Worm (Caenorhabditis elegans) whole organism, L4 larva: Measurements from ENCODE around the gene ZC302.3.

ENCODE experiments used
- F26F4.8 ChIP-seq: fragments of 200-800 bp; sonication (Bioruptor generic); conservative IDR thresholded peaks from 2 replicates; pipeline ENCODE4 v1.3.6; 2022; ENCODE audit warnings: missing genetic modification characterization, missing compliant biosample characterization
- F37D6.2 ChIP-seq: sonication (generic microtip); optimal IDR thresholded peaks from 2 replicates; lab custom pipeline; 2016; ENCODE audit warnings: mild to moderate bottlenecking, missing genetic modification characterization, missing compliant biosample characterization
- F44E2.7 ChIP-seq: fragments of 200-800 bp; sonication (Bioruptor generic); IDR thresholded peaks from 2 replicates; pipeline ENCODE4 v2.1.2; 2022; ENCODE audit warnings: missing genetic modification characterization, missing compliant biosample characterization
- F49E8.2 ChIP-seq: sonication (generic microtip); optimal IDR thresholded peaks from 2 replicates; lab custom pipeline; 2016; ENCODE audit warnings: missing compliant biosample characterization, mild to moderate bottlenecking, missing genetic modification characterization, borderline replicate concordance
- T20F7.1 ChIP-seq: fragments of 200-800 bp; sonication (Bioruptor generic); optimal IDR thresholded peaks from 2 replicates; lab custom pipeline; 2018; ENCODE audit warnings: mild to moderate bottlenecking, missing genetic modification characterization, missing compliant biosample characterization
- Y105C5A.15 ChIP-seq: fragments of 200-800 bp; sonication (Bioruptor generic); IDR thresholded peaks from 2 replicates; pipeline ENCODE4 v1.3.6; 2022; ENCODE audit warnings: missing genetic modification characterization, missing compliant biosample characterization
- Y5F2A.4 ChIP-seq: fragments of 200-800 bp; sonication (Bioruptor generic); optimal IDR thresholded peaks from 2 replicates; lab custom pipeline; 2018; ENCODE audit warnings: mild to moderate bottlenecking, missing genetic modification characterization, missing compliant biosample characterization
- Y75B8A.6 ChIP-seq: fragments of 200-800 bp; sonication (Bioruptor generic); IDR thresholded peaks from 2 replicates; pipeline ENCODE4 v1.3.6; 2022; ENCODE audit warnings: missing genetic modification reagents, missing genetic modification characterization, missing compliant biosample characterization
- ZK337.2 ChIP-seq: fragments of 200-800 bp; sonication (Bioruptor generic); IDR thresholded peaks from 2 replicates; pipeline ENCODE4 v1.3.6; 2022; ENCODE audit warnings: missing genetic modification reagents, missing genetic modification characterization, missing compliant biosample characterization
- ama-1 ChIP-seq: fragments of 150-350 bp; optimal IDR thresholded peaks from 2 replicates; lab custom pipeline; 2014; ENCODE audit warnings: inconsistent platforms, mixed read lengths
- ceh-28 ChIP-seq: fragments of 150-350 bp; optimal IDR thresholded peaks from 2 replicates; lab custom pipeline; 2014; ENCODE audit warnings: missing biosample characterization, missing genetic modification reagents, missing genetic modification characterization
- ceh-44 ChIP-seq: fragments of 200-800 bp; sonication (Bioruptor generic); IDR thresholded peaks from 2 replicates; pipeline ENCODE4 v1.3.6; 2022; ENCODE audit warnings: missing genetic modification reagents, missing genetic modification characterization, missing compliant biosample characterization
- daf-16 ChIP-seq, 3 experiments: sonication (generic microtip); optimal IDR thresholded peaks; 2 replicates each; lab custom pipeline; 2016 to 2017; ENCODE audit warnings: missing genetic modification characterization in 3 of 3, missing genetic modification reagents in 3 of 3, mild to moderate bottlenecking in 2 of 3, missing compliant biosample characterization in 2 of 3, missing biosample characterization in 1 of 3, moderate library complexity in 1 of 3
- daf-19 ChIP-seq: fragments of 200-800 bp; sonication (Bioruptor generic); conservative IDR thresholded peaks from 2 replicates; pipeline ENCODE4 v1.3.6; 2022; ENCODE audit warnings: missing genetic modification characterization, missing compliant biosample characterization
- dmd-6 ChIP-seq: fragments of 200-800 bp; sonication (Bioruptor generic); IDR thresholded peaks from 2 replicates; pipeline ENCODE4 v1.3.6; 2022; ENCODE audit warnings: missing genetic modification reagents, missing genetic modification characterization, missing compliant biosample characterization
- dpl-1 ChIP-seq: fragments of 150-350 bp; optimal IDR thresholded peaks from 2 replicates; lab custom pipeline; 2014; ENCODE audit warnings: missing biosample characterization, missing genetic modification reagents, missing genetic modification characterization
- dve-1 ChIP-seq: sonication (generic microtip); optimal IDR thresholded peaks from 2 replicates; lab custom pipeline; 2017; ENCODE audit warnings: antibody characterized with exemption, mild to moderate bottlenecking, missing genetic modification characterization, missing compliant biosample characterization; ENCODE audit not compliant: insufficient read depth
- hlh-11 ChIP-seq: fragments of 200-800 bp; sonication (Bioruptor generic); optimal IDR thresholded peaks from 2 replicates; lab custom pipeline; 2018; ENCODE audit warnings: mild to moderate bottlenecking, missing genetic modification characterization, missing compliant biosample characterization
- hlh-30 ChIP-seq: sonication (generic microtip); optimal IDR thresholded peaks from 2 replicates; lab custom pipeline; 2017; ENCODE audit warnings: antibody characterized with exemption, mild to moderate bottlenecking, missing genetic modification characterization, missing compliant biosample characterization; ENCODE audit not compliant: insufficient read depth
- lin-13 ChIP-seq: fragments of 150-350 bp; optimal IDR thresholded peaks from 2 replicates; lab custom pipeline; 2014; ENCODE audit warnings: missing biosample characterization, missing genetic modification reagents, missing genetic modification characterization
- lin-38 ChIP-seq: fragments of 200-800 bp; sonication (Bioruptor generic); IDR thresholded peaks from 2 replicates; pipeline ENCODE4 v1.3.6; 2022; ENCODE audit warnings: missing genetic modification reagents, missing genetic modification characterization, missing compliant biosample characterization
- lin-39 ChIP-seq: fragments of 150-350 bp; optimal IDR thresholded peaks from 2 replicates; lab custom pipeline; 2014; ENCODE audit warnings: missing biosample characterization, missing genetic modification reagents, missing genetic modification characterization
- madf-9 ChIP-seq: fragments of 200-800 bp; sonication (Bioruptor generic); conservative IDR thresholded peaks from 2 replicates; pipeline ENCODE4 v1.3.6; 2022; ENCODE audit warnings: missing genetic modification reagents, missing genetic modification characterization, missing compliant biosample characterization
- mdl-1 ChIP-seq, 2 experiments: fragments of 150-350 bp in 1 of 2; sonication (generic microtip) in 1 of 2; optimal IDR thresholded peaks; 2 replicates each; lab custom pipeline; 2014 to 2017; ENCODE audit warnings: missing biosample characterization in 2 of 2, missing genetic modification characterization in 2 of 2
- mdt-29 ChIP-seq: fragments of 200-800 bp; sonication (Bioruptor generic); IDR thresholded peaks from 2 replicates; pipeline ENCODE4 v1.3.6; 2022; ENCODE audit warnings: missing genetic modification reagents, missing genetic modification characterization, missing compliant biosample characterization
- mxl-2 ChIP-seq: fragments of 200-800 bp; sonication (Bioruptor generic); conservative IDR thresholded peaks from 2 replicates; pipeline ENCODE4 v1.3.6; 2022; ENCODE audit warnings: missing genetic modification reagents, missing genetic modification characterization, missing compliant biosample characterization
- mxl-3 ChIP-seq: fragments of 200-800 bp; sonication (Bioruptor generic); optimal IDR thresholded peaks from 2 replicates; lab custom pipeline; 2018; ENCODE audit warnings: mild to moderate bottlenecking, missing genetic modification characterization, missing compliant biosample characterization
- nhr-111 ChIP-seq: fragments of 200-800 bp; sonication (Bioruptor generic); optimal IDR thresholded peaks from 2 replicates; lab custom pipeline; 2018; ENCODE audit warnings: mild to moderate bottlenecking, missing genetic modification characterization, missing compliant biosample characterization
- nhr-28 ChIP-seq: fragments of 150-350 bp; optimal IDR thresholded peaks from 2 replicates; lab custom pipeline; 2014; ENCODE audit warnings: missing biosample characterization, missing genetic modification characterization
- nhr-41 ChIP-seq: fragments of 200-800 bp; sonication (Bioruptor generic); IDR thresholded peaks from 2 replicates; pipeline ENCODE4 v1.3.6; 2022; ENCODE audit warnings: missing genetic modification reagents, missing genetic modification characterization, missing compliant biosample characterization
- nhr-76 ChIP-seq: fragments of 150-350 bp; optimal IDR thresholded peaks from 2 replicates; lab custom pipeline; 2014; ENCODE audit warnings: missing biosample characterization, missing genetic modification characterization
- nhr-77 ChIP-seq: fragments of 150-350 bp; optimal IDR thresholded peaks from 2 replicates; lab custom pipeline; 2014; ENCODE audit warnings: missing biosample characterization, missing genetic modification characterization
- rbr-2 ChIP-seq: sonication (generic microtip); optimal IDR thresholded peaks from 2 replicates; lab custom pipeline; 2016; ENCODE audit warnings: missing genotype, missing genetic modification characterization, missing compliant biosample characterization
- saeg-2 ChIP-seq: fragments of 200-800 bp; sonication (Bioruptor generic); IDR thresholded peaks from 2 replicates; pipeline ENCODE4 v1.3.6; 2022; ENCODE audit warnings: missing genetic modification reagents, missing genetic modification characterization, missing compliant biosample characterization
- sdz-12 ChIP-seq: fragments of 200-800 bp; sonication (Bioruptor generic); optimal IDR thresholded peaks from 2 replicates; lab custom pipeline; 2018; ENCODE audit warnings: mild to moderate bottlenecking, missing genetic modification characterization, missing compliant biosample characterization
- set-16 ChIP-seq: fragments of 200-800 bp; sonication (Bioruptor generic); IDR thresholded peaks from 2 replicates; pipeline ENCODE4 v1.3.6; 2022; ENCODE audit warnings: missing genetic modification reagents, missing genetic modification characterization, missing compliant biosample characterization
- snpc-1.2 ChIP-seq: fragments of 200-800 bp; sonication (Bioruptor generic); IDR thresholded peaks from 2 replicates; pipeline ENCODE4 v1.3.6; 2022; ENCODE audit warnings: missing genetic modification reagents, missing genetic modification characterization, missing compliant biosample characterization
- unc-130 ChIP-seq: sonication (generic microtip); optimal IDR thresholded peaks from 2 replicates; lab custom pipeline; 2016; ENCODE audit warnings: missing genetic modification reagents, missing genetic modification characterization, missing compliant biosample characterization
- unc-62 ChIP-seq, 3 experiments: fragments of 150-350 bp in 1 of 3; sonication (generic microtip); optimal IDR thresholded peaks in 2 of 3; peaks in 1 of 3; 1 replicate in 1 of 3; 2 replicates in 2 of 3; lab custom pipeline; 2014 to 2017; ENCODE audit warnings: missing biosample characterization in 3 of 3, missing genetic modification characterization in 3 of 3, missing genetic modification reagents in 3 of 3, missing genotype in 1 of 3
- zfp-2 ChIP-seq: sonication (generic microtip); optimal IDR thresholded peaks from 2 replicates; lab custom pipeline; 2016; ENCODE audit warnings: mild to moderate bottlenecking, missing genetic modification characterization, missing compliant biosample characterization
- zip-2 ChIP-seq: fragments of 150-350 bp; optimal IDR thresholded peaks from 2 replicates; lab custom pipeline; 2014; ENCODE audit warnings: missing biosample characterization, missing genetic modification characterization
- ztf-7 ChIP-seq: fragments of 150-350 bp; optimal IDR thresholded peaks from 2 replicates; lab custom pipeline; 2014; ENCODE audit warnings: missing biosample characterization, missing genetic modification characterization

The ZC302.3 gene

DNA sequence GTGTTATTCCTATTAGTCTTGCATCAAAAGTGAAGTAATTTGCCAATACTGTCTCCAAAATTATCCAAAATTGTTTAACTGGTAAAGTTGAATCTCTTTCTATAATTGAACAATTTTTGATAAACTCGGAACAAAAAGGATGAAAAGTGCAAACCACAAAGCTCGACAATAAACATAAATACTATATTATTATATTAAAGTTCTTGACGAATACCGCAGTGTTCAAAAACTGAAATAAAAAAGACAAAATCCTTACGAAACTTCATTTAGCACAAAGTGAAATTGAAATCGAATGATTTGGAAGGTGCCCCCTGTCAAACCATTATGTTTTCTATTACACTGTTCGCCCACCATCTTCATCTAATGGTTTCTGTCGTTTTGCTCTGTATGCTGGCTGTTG is at the start of gene ZC302.3:
ZC302.3 (minus strand) TSS at position 101 of the 400 bp plus-strand sequence.
- TF ChIP-seq daf-19 (GFP tag; lab: Robert Waterston, UW): no peak
- TF ChIP-seq F49E8.2 (tag; lab: Kevin White, UChicago): no peak
- no peak for TF ChIP-seq mxl-2
- no peak for TF ChIP-seq rbr-2 (tag; lab: Kevin White, UChicago)
- TF ChIP-seq unc-130 (GFP tag; lab: Kevin White, UChicago): no peak
- TF ChIP-seq lin-39 (tag; lab: Kevin White, UChicago): no peak
- no peak for TF ChIP-seq nhr-111 (GFP tag; lab: Kevin White, UChicago)
- TF ChIP-seq ceh-44 (GFP tag; lab: Robert Waterston, UW): no peak
- no peak for TF ChIP-seq ZK337.2 (GFP tag; lab: Robert Waterston, UW)
- no peak for TF ChIP-seq unc-62 (GFP tag; optimal IDR thresholded peaks at IDR 0.05 in 1 of 2; lab: Kevin White, UChicago)
- TF ChIP-seq unc-62 (tag; optimal IDR thresholded peaks at IDR 0.05; lab: Kevin White, UChicago): no peak
- no peak for TF ChIP-seq zip-2 (tag; lab: Kevin White, UChicago)
- no peak for TF ChIP-seq daf-16 (GFP tag; optimal IDR thresholded peaks at IDR 0.05; lab: Kevin White, UChicago)
- no peak for TF ChIP-seq daf-16 (tag; optimal IDR thresholded peaks at IDR 0.05; lab: Kevin White, UChicago)
- TF ChIP-seq dpl-1 (GFP tag; lab: Kevin White, UChicago): no peak
- TF ChIP-seq F26F4.8 (GFP tag; lab: Robert Waterston, UW): no peak

DNA sequence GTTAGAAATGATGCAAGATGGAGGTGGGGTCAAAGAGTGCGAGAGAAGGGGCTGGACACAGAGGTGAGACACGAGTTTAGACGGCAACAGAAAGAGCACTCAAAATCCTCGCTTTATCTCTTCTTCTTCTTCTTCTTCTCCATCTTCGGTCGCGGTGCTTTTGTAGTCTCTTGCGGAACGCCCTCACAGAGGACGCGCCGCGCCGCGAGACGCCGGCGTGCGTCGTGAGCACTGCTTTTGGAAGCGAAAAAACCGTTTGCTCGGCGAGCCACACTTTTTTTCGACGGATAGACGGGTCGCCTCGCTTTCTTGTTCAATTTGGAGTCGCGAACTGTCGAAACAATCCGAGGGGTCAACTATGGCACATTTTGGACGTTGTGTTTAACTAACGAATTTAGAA is 49.7 kb upstream of the ZC302.3 start, which contains the start of gene D1054.9:
D1054.9 (minus strand) TSS at position 137 of the 400 bp plus-strand sequence.
- TF ChIP-seq lin-13 (GFP tag; lab: Kevin White, UChicago): no peak
- TF ChIP-seq set-16 (GFP tag; lab: Robert Waterston, UW): peak; percentile 69
- TF ChIP-seq, all 104 proteins: peak for 1

DNA sequence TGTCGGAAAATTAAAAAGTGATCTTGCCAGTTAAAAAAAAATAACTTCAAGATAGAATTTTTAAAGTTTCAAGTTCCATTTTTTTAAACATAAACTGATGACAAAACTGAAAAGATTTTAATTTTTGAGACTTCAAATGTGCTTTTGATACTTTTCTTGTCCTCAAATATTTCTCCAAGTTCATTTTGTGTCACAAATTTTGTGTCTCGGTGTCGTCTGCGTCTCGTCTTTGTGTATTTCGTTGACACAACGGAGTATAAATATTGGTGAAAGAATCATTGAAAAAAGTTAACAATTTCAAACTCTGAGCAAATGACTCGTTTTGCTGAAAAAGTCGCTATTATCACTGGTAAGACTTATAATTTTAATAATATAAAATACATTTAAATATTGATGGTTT is 42.8 kb upstream of the ZC302.3 start, which contains the start of gene D1054.8:
D1054.8 (plus strand) TSS at position 301 of the 400 bp plus-strand sequence.
- TF ChIP-seq nhr-28 (tag; lab: Kevin White, UChicago): peak; percentile 2
- TF ChIP-seq mxl-3 (GFP tag; lab: Kevin White, UChicago): no peak
- TF ChIP-seq nhr-76 (tag; lab: Kevin White, UChicago): no peak
- TF ChIP-seq Y5F2A.4 (GFP tag; lab: Kevin White, UChicago): no peak
- TF ChIP-seq, all 104 proteins: peak for 1

DNA sequence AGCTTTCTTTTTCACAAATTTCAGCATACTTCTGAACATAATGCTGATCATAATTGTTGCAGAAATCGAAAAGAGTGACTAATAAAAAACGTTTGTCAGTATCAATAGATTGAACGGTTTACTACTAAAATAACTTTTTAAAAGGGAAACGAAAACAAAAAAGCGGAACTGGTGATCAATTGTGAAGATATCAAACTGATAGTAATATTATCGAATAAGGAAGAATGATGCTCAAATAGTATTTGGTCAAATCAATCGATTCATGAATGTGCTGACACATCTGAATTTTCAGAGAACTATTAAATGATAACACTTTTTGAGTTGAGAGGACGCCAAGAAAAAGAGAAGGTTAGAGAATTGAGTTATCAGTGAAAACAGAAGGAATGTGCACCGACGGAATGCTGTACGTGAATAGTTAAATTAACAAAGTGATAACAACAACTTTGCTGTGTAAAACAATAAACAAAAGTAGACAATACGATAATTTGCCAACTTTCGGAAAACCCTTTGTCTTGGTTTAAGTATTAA is 35.3 kb upstream of the ZC302.3 start, which contains the start of gene D1054.5:
D1054.5 (minus strand) TSS at position 51 of the 528 bp plus-strand sequence.
- no peak for TF ChIP-seq mdl-1 (tag; optimal IDR thresholded peaks at IDR 0.05; lab: Kevin White, UChicago)
- peak; percentile 4 for TF ChIP-seq ztf-7 (tag; lab: Kevin White, UChicago)
- TF ChIP-seq daf-19 (GFP tag; lab: Robert Waterston, UW): no peak
- no peak for TF ChIP-seq lin-38 (GFP tag; lab: Robert Waterston, UW)
- no peak for TF ChIP-seq F49E8.2 (tag; lab: Kevin White, UChicago)
- no peak for TF ChIP-seq F37D6.2 (tag; lab: Kevin White, UChicago)
- no peak for TF ChIP-seq ceh-28 (tag; lab: Kevin White, UChicago)
- TF ChIP-seq nhr-76 (tag; lab: Kevin White, UChicago): no peak
- TF ChIP-seq madf-9 (GFP tag; lab: Robert Waterston, UW): no peak
- TF ChIP-seq sdz-12 (GFP tag; lab: Kevin White, UChicago): no peak
- no peak for TF ChIP-seq nhr-41
- no peak for TF ChIP-seq zfp-2 (tag; lab: Kevin White, UChicago)
- TF ChIP-seq T20F7.1 (GFP tag; lab: Kevin White, UChicago): no peak
- peak; percentile 39 for TF ChIP-seq nhr-77 (tag; lab: Kevin White, UChicago)
- no peak for TF ChIP-seq mdt-29
- TF ChIP-seq nhr-28 (tag; lab: Kevin White, UChicago): peak; percentile 56
- TF ChIP-seq dve-1 (tag; lab: Kevin White, UChicago): peak; percentile 68
- TF ChIP-seq snpc-1.2 (GFP tag; lab: Robert Waterston, UW): no peak
- peak; percentile 74 for TF ChIP-seq hlh-11 (tag; lab: Kevin White, UChicago)
- TF ChIP-seq saeg-2 (GFP tag; lab: Robert Waterston, UW): no peak
- no peak for TF ChIP-seq F44E2.7 (GFP tag; lab: Robert Waterston, UW)
- no peak for TF ChIP-seq unc-130 (GFP tag; lab: Kevin White, UChicago)
- TF ChIP-seq Y75B8A.6 (GFP tag; lab: Robert Waterston, UW): no peak
- no peak for TF ChIP-seq mxl-3 (GFP tag; lab: Kevin White, UChicago)
- no peak for TF ChIP-seq hlh-30 (tag; lab: Kevin White, UChicago)
- no peak for TF ChIP-seq Y105C5A.15
- TF ChIP-seq daf-16 (GFP tag; optimal IDR thresholded peaks at IDR 0.05; lab: Kevin White, UChicago): no peak
- peak; percentile 92 for TF ChIP-seq daf-16 (tag; optimal IDR thresholded peaks at IDR 0.05; lab: Kevin White, UChicago)
- no peak for TF ChIP-seq ama-1 (lab: Kevin White, UChicago)
- TF ChIP-seq lin-13 (GFP tag; lab: Kevin White, UChicago): no peak
- peak; percentile 65 for TF ChIP-seq dmd-6 (GFP tag; lab: Robert Waterston, UW)
